Worm (Caenorhabditis elegans) whole organism, L4 larva: ENCODE data around the gene abcx-1.

Experiments
- F10B5.3 ChIP-seq: sonication (generic microtip); optimal IDR thresholded peaks from 2 replicates; lab custom pipeline; 2016; ENCODE audit warnings: mild to moderate bottlenecking, missing genetic modification characterization, missing compliant biosample characterization
- F37D6.2 ChIP-seq: sonication (generic microtip); optimal IDR thresholded peaks from 2 replicates; lab custom pipeline; 2016; ENCODE audit warnings: mild to moderate bottlenecking, missing genetic modification characterization, missing compliant biosample characterization
- F44E2.7 ChIP-seq: fragments of 200-800 bp; sonication (Bioruptor generic); IDR thresholded peaks from 2 replicates; pipeline ENCODE4 v2.1.2; 2022; ENCODE audit warnings: missing genetic modification characterization, missing compliant biosample characterization
- Y105C5A.15 ChIP-seq: fragments of 200-800 bp; sonication (Bioruptor generic); IDR thresholded peaks from 2 replicates; pipeline ENCODE4 v1.3.6; 2022; ENCODE audit warnings: missing genetic modification characterization, missing compliant biosample characterization
- Y48G9A.11 ChIP-seq: fragments of 200-800 bp; sonication (Bioruptor generic); IDR thresholded peaks from 2 replicates; pipeline ENCODE4 v1.3.6; 2022; ENCODE audit warnings: missing genetic modification reagents, missing genetic modification characterization, missing compliant biosample characterization
- Y5F2A.4 ChIP-seq: fragments of 200-800 bp; sonication (Bioruptor generic); optimal IDR thresholded peaks from 2 replicates; lab custom pipeline; 2018; ENCODE audit warnings: mild to moderate bottlenecking, missing genetic modification characterization, missing compliant biosample characterization
- aha-1 ChIP-seq: fragments of 150-350 bp; peaks from one replicate; lab custom pipeline; 2014; ENCODE audit warnings: missing biosample characterization, missing genetic modification characterization
- arid-1 ChIP-seq: fragments of 200-800 bp; sonication (Bioruptor generic); conservative IDR thresholded peaks from 2 replicates; pipeline ENCODE4 v1.3.6; 2022; ENCODE audit warnings: missing genetic modification reagents, missing genetic modification characterization, missing compliant biosample characterization
- daf-12 ChIP-seq: fragments of 150-350 bp; optimal IDR thresholded peaks from 2 replicates; lab custom pipeline; 2014; ENCODE audit warnings: missing biosample characterization, missing genetic modification reagents, missing genetic modification characterization
- daf-16 ChIP-seq, 3 experiments: sonication (generic microtip); optimal IDR thresholded peaks; 2 replicates each; lab custom pipeline; 2016 to 2017; ENCODE audit warnings: missing genetic modification characterization in 3 of 3, missing genetic modification reagents in 3 of 3, mild to moderate bottlenecking in 2 of 3, missing compliant biosample characterization in 2 of 3, missing biosample characterization in 1 of 3, moderate library complexity in 1 of 3
- daf-8 ChIP-seq: fragments of 200-800 bp; sonication (Bioruptor generic); IDR thresholded peaks from 2 replicates; pipeline ENCODE4 v1.3.6; 2022; ENCODE audit warnings: missing genetic modification characterization, missing compliant biosample characterization
- dmd-6 ChIP-seq: fragments of 200-800 bp; sonication (Bioruptor generic); IDR thresholded peaks from 2 replicates; pipeline ENCODE4 v1.3.6; 2022; ENCODE audit warnings: missing genetic modification reagents, missing genetic modification characterization, missing compliant biosample characterization
- dmd-8 ChIP-seq: fragments of 200-800 bp; sonication (Bioruptor generic); IDR thresholded peaks from 2 replicates; pipeline ENCODE4 v1.3.6; 2022; ENCODE audit warnings: missing genetic modification characterization, missing compliant biosample characterization
- dpl-1 ChIP-seq: fragments of 150-350 bp; optimal IDR thresholded peaks from 2 replicates; lab custom pipeline; 2014; ENCODE audit warnings: missing biosample characterization, missing genetic modification reagents, missing genetic modification characterization
- duxl-1 ChIP-seq: sonication (generic microtip); optimal IDR thresholded peaks from 2 replicates; lab custom pipeline; 2016; ENCODE audit warnings: mild to moderate bottlenecking, missing genetic modification characterization, moderate library complexity, missing compliant biosample characterization; ENCODE audit not compliant: poor library complexity
- dve-1 ChIP-seq: sonication (generic microtip); optimal IDR thresholded peaks from 2 replicates; lab custom pipeline; 2017; ENCODE audit warnings: antibody characterized with exemption, mild to moderate bottlenecking, missing genetic modification characterization, missing compliant biosample characterization; ENCODE audit not compliant: insufficient read depth
- egl-27 ChIP-seq: sonication (generic microtip); optimal IDR thresholded peaks from 3 replicates; lab custom pipeline; 2017; ENCODE audit warnings: missing biosample characterization, missing genetic modification reagents, missing genetic modification characterization
- egl-43 ChIP-seq: fragments of 200-800 bp; sonication (Bioruptor generic); IDR thresholded peaks from 2 replicates; pipeline ENCODE4 v1.3.6; 2022; ENCODE audit warnings: missing genetic modification reagents, missing genetic modification characterization, missing compliant biosample characterization
- fkh-10 ChIP-seq: fragments of 150-350 bp; optimal IDR thresholded peaks from 2 replicates; lab custom pipeline; 2014; ENCODE audit warnings: missing biosample characterization, missing genetic modification reagents, missing genetic modification characterization
- fos-1 ChIP-seq: fragments of 150-350 bp; optimal IDR thresholded peaks from 2 replicates; lab custom pipeline; 2014; ENCODE audit warnings: missing biosample characterization, missing genetic modification characterization
- hif-1 ChIP-seq, 2 experiments: sonication (generic microtip); optimal IDR thresholded peaks; 2 replicates each; lab custom pipeline; 2016 to 2017; ENCODE audit warnings: missing compliant biosample characterization in 2 of 2, missing genetic modification characterization in 2 of 2, missing genetic modification reagents in 2 of 2, missing genotype in 2 of 2, mild to moderate bottlenecking in 1 of 2
- hlh-30 ChIP-seq: sonication (generic microtip); optimal IDR thresholded peaks from 2 replicates; lab custom pipeline; 2017; ENCODE audit warnings: antibody characterized with exemption, mild to moderate bottlenecking, missing genetic modification characterization, missing compliant biosample characterization; ENCODE audit not compliant: insufficient read depth
- hmg-1.1 ChIP-seq: fragments of 200-800 bp; sonication (Bioruptor generic); IDR thresholded peaks from 2 replicates; pipeline ENCODE4 v1.3.6; 2022; ENCODE audit warnings: missing genetic modification reagents, missing genetic modification characterization, missing compliant biosample characterization
- lim-7 ChIP-seq: fragments of 200-800 bp; sonication (Bioruptor generic); IDR thresholded peaks from 2 replicates; pipeline ENCODE4 v1.3.6; 2022; ENCODE audit warnings: missing genetic modification characterization, missing compliant biosample characterization
- lin-1 ChIP-seq: fragments of 200-800 bp; sonication (Bioruptor generic); IDR thresholded peaks from 2 replicates; pipeline ENCODE4 v1.3.6; 2022; ENCODE audit warnings: missing genetic modification reagents, missing genetic modification characterization, missing compliant biosample characterization
- lin-13 ChIP-seq: fragments of 150-350 bp; optimal IDR thresholded peaks from 2 replicates; lab custom pipeline; 2014; ENCODE audit warnings: missing biosample characterization, missing genetic modification reagents, missing genetic modification characterization
- lin-15B ChIP-seq: fragments of 150-350 bp; sonication (generic microtip); optimal IDR thresholded peaks from 3 replicates; lab custom pipeline; 2014; ENCODE audit warnings: missing biosample characterization, missing genetic modification characterization
- lin-38 ChIP-seq: fragments of 200-800 bp; sonication (Bioruptor generic); IDR thresholded peaks from 2 replicates; pipeline ENCODE4 v1.3.6; 2022; ENCODE audit warnings: missing genetic modification reagents, missing genetic modification characterization, missing compliant biosample characterization
- lin-39 ChIP-seq: fragments of 150-350 bp; optimal IDR thresholded peaks from 2 replicates; lab custom pipeline; 2014; ENCODE audit warnings: missing biosample characterization, missing genetic modification reagents, missing genetic modification characterization
- lsy-2 ChIP-seq, 2 experiments: fragments of 150-350 bp in 1 of 2; sonication (generic microtip) in 1 of 2; optimal IDR thresholded peaks; 2 replicates each; lab custom pipeline; 2014 to 2017; ENCODE audit warnings: missing biosample characterization in 2 of 2, missing genetic modification characterization in 2 of 2
- madf-5 ChIP-seq, 2 experiments: fragments of 200-800 bp; sonication (Bioruptor generic); IDR thresholded peaks; 2 replicates each; pipeline ENCODE4 v1.3.6; 2022; ENCODE audit warnings: missing compliant biosample characterization in 2 of 2, missing genetic modification characterization in 2 of 2
- nhr-10 ChIP-seq: fragments of 150-350 bp; optimal IDR thresholded peaks from 2 replicates; lab custom pipeline; 2014; ENCODE audit warnings: missing biosample characterization, missing genetic modification characterization
- nhr-102 ChIP-seq: sonication (generic microtip); optimal IDR thresholded peaks from 2 replicates; lab custom pipeline; 2016; ENCODE audit warnings: mild to moderate bottlenecking, missing genetic modification characterization, moderate library complexity, missing compliant biosample characterization
- nhr-11 ChIP-seq: fragments of 150-350 bp; optimal IDR thresholded peaks from 2 replicates; lab custom pipeline; 2014; ENCODE audit warnings: missing biosample characterization, missing genetic modification characterization
- nhr-111 ChIP-seq: fragments of 200-800 bp; sonication (Bioruptor generic); optimal IDR thresholded peaks from 2 replicates; lab custom pipeline; 2018; ENCODE audit warnings: mild to moderate bottlenecking, missing genetic modification characterization, missing compliant biosample characterization
- nhr-25 ChIP-seq: sonication (generic microtip); optimal IDR thresholded peaks from 2 replicates; lab custom pipeline; 2017; ENCODE audit warnings: missing genetic modification characterization, mild to moderate bottlenecking, missing compliant biosample characterization, antibody characterized with exemption, moderate library complexity, borderline replicate concordance; ENCODE audit not compliant: insufficient read depth
- nhr-28 ChIP-seq: fragments of 150-350 bp; optimal IDR thresholded peaks from 2 replicates; lab custom pipeline; 2014; ENCODE audit warnings: missing biosample characterization, missing genetic modification characterization
- nhr-41 ChIP-seq: fragments of 200-800 bp; sonication (Bioruptor generic); IDR thresholded peaks from 2 replicates; pipeline ENCODE4 v1.3.6; 2022; ENCODE audit warnings: missing genetic modification reagents, missing genetic modification characterization, missing compliant biosample characterization
- nhr-42 ChIP-seq: fragments of 200-800 bp; sonication (Bioruptor generic); IDR thresholded peaks from 2 replicates; pipeline ENCODE4 v1.3.6; 2022; ENCODE audit warnings: missing genetic modification characterization, missing compliant biosample characterization
- nhr-48 ChIP-seq: sonication (generic microtip); optimal IDR thresholded peaks from 2 replicates; lab custom pipeline; 2016; ENCODE audit warnings: mild to moderate bottlenecking, missing genetic modification characterization, missing compliant biosample characterization
- nhr-6 ChIP-seq: fragments of 150-350 bp; optimal IDR thresholded peaks from 2 replicates; lab custom pipeline; 2014; ENCODE audit warnings: missing biosample characterization, missing genetic modification characterization
- pqm-1 ChIP-seq: sonication (generic microtip); optimal IDR thresholded peaks from 2 replicates; lab custom pipeline; 2017; ENCODE audit warnings: missing biosample characterization, missing genetic modification characterization
- rbr-2 ChIP-seq: sonication (generic microtip); optimal IDR thresholded peaks from 2 replicates; lab custom pipeline; 2016; ENCODE audit warnings: missing genotype, missing genetic modification characterization, missing compliant biosample characterization
- sdz-12 ChIP-seq: fragments of 200-800 bp; sonication (Bioruptor generic); optimal IDR thresholded peaks from 2 replicates; lab custom pipeline; 2018; ENCODE audit warnings: mild to moderate bottlenecking, missing genetic modification characterization, missing compliant biosample characterization
- skn-1 ChIP-seq: fragments of 150-350 bp; optimal IDR thresholded peaks from 2 replicates; lab custom pipeline; 2014; ENCODE audit warnings: missing biosample characterization, missing genetic modification characterization
- snpc-1.2 ChIP-seq: fragments of 200-800 bp; sonication (Bioruptor generic); IDR thresholded peaks from 2 replicates; pipeline ENCODE4 v1.3.6; 2022; ENCODE audit warnings: missing genetic modification reagents, missing genetic modification characterization, missing compliant biosample characterization
- snpc-4 ChIP-seq: fragments of 150-350 bp; optimal IDR thresholded peaks from 2 replicates; lab custom pipeline; 2014; ENCODE audit warnings: missing biosample characterization, missing genetic modification characterization
- spr-3 ChIP-seq: fragments of 200-800 bp; sonication (Bioruptor generic); optimal IDR thresholded peaks from 2 replicates; lab custom pipeline; 2018; ENCODE audit warnings: mild to moderate bottlenecking, missing genetic modification characterization, missing compliant biosample characterization
- zfp-2 ChIP-seq: sonication (generic microtip); optimal IDR thresholded peaks from 2 replicates; lab custom pipeline; 2016; ENCODE audit warnings: mild to moderate bottlenecking, missing genetic modification characterization, missing compliant biosample characterization
- zfp-3 ChIP-seq: fragments of 200-800 bp; sonication (Bioruptor generic); conservative IDR thresholded peaks from 2 replicates; pipeline ENCODE4 v1.3.6; 2022; ENCODE audit warnings: missing genetic modification reagents, missing genetic modification characterization, missing compliant biosample characterization
- zip-11 ChIP-seq: fragments of 200-800 bp; sonication (Bioruptor generic); IDR thresholded peaks from 2 replicates; pipeline ENCODE4 v1.3.6; 2022; ENCODE audit warnings: missing genetic modification characterization, missing compliant biosample characterization

Gene abcx-1

ce11 chrII:6489711-6490184 lies 42.2 kb upstream of the abcx-1 start, which contains the start of the genes snr-3 and rsp-5 (continued):
- TF ChIP-seq madf-5 (GFP tag; IDR thresholded peaks at IDR 0.05; lab: Robert Waterston, UW): no peak
- no peak for TF ChIP-seq egl-27 (tag; lab: Kevin White, UChicago)
- peak; percentile 81 for TF ChIP-seq dpl-1 (GFP tag; lab: Kevin White, UChicago)
- no peak for TF ChIP-seq egl-43 (GFP tag; lab: Robert Waterston, UW)
- no peak for TF ChIP-seq pqm-1
- TF ChIP-seq nhr-6 (tag; lab: Kevin White, UChicago): peak; percentile 83
- TF ChIP-seq zfp-2 (tag; lab: Kevin White, UChicago): peak; percentile 29
- TF ChIP-seq dmd-8 (GFP tag; lab: Robert Waterston, UW): no peak
- TF ChIP-seq arid-1: 0 out of 2 replicates have a peak, but pooled peaks have one; percentile 50
- no peak for TF ChIP-seq nhr-102 (tag; lab: Kevin White, UChicago)
- TF ChIP-seq lim-7: no peak
- TF ChIP-seq dve-1 (tag; lab: Kevin White, UChicago): peak; percentile 73
- TF ChIP-seq lsy-2 (tag; optimal IDR thresholded peaks at IDR 0.05; lab: Kevin White, UChicago): peak; percentile 92 to 99
- no peak for TF ChIP-seq nhr-10 (tag; lab: Kevin White, UChicago)
- no peak for TF ChIP-seq spr-3 (GFP tag; lab: Kevin White, UChicago)
- TF ChIP-seq nhr-41: no peak
- no peak for TF ChIP-seq F44E2.7
- TF ChIP-seq fos-1 (tag; lab: Kevin White, UChicago): no peak
- peak; percentile 29; the same call in 1 of the 2 replicates for TF ChIP-seq dmd-6 (GFP tag; lab: Robert Waterston, UW)
- no peak for TF ChIP-seq daf-12 (tag; lab: Kevin White, UChicago)
- no peak for TF ChIP-seq daf-16 (GFP tag; optimal IDR thresholded peaks at IDR 0.05; lab: Kevin White, UChicago)
- peak; percentile 40 for TF ChIP-seq daf-16 (tag; optimal IDR thresholded peaks at IDR 0.05; lab: Kevin White, UChicago)
- TF ChIP-seq hif-1 (tag; optimal IDR thresholded peaks at IDR 0.05; lab: Kevin White, UChicago): peak in 1 of 2 experiments; percentile 50
- no peak for TF ChIP-seq lin-1 (GFP tag; lab: Robert Waterston, UW)
- TF ChIP-seq zip-11 (GFP tag; lab: Robert Waterston, UW): no peak
- TF ChIP-seq nhr-11 (tag; lab: Kevin White, UChicago): peak; percentile 30
- no peak for TF ChIP-seq nhr-42 (GFP tag; lab: Robert Waterston, UW)
- TF ChIP-seq Y5F2A.4 (GFP tag; lab: Kevin White, UChicago): no peak
- no peak; the same call in 1 of the 2 replicates for TF ChIP-seq snpc-1.2 (GFP tag; lab: Robert Waterston, UW)
- peak; percentile 76 for TF ChIP-seq hlh-30 (tag; lab: Kevin White, UChicago)
- no peak for TF ChIP-seq skn-1 (tag; lab: Kevin White, UChicago)
- TF ChIP-seq lin-39 (tag; lab: Kevin White, UChicago): no peak
- TF ChIP-seq daf-8 (GFP tag; lab: Robert Waterston, UW): no peak
- peak; percentile 72 for TF ChIP-seq lin-38 (GFP tag; lab: Robert Waterston, UW)
- peak; percentile 95 for TF ChIP-seq aha-1
- TF ChIP-seq duxl-1: peak; percentile 24
- no peak for TF ChIP-seq sdz-12
- no peak for TF ChIP-seq nhr-48 (tag; lab: Kevin White, UChicago)
- TF ChIP-seq lin-13: peak; percentile 53
- no peak for TF ChIP-seq snpc-4 (tag; lab: Kevin White, UChicago)
- no peak for TF ChIP-seq zfp-3 (GFP tag; lab: Robert Waterston, UW)
- peak; percentile 7 for TF ChIP-seq fkh-10 (GFP tag; lab: Kevin White, UChicago)
- TF ChIP-seq lin-15B (tag; lab: Kevin White, UChicago): no peak
- peak; percentile 61 for TF ChIP-seq nhr-25 (tag; lab: Kevin White, UChicago)
- TF ChIP-seq Y48G9A.11: no peak
- no peak for TF ChIP-seq Y105C5A.15 (GFP tag; lab: Robert Waterston, UW)
- no peak for TF ChIP-seq nhr-111 (GFP tag; lab: Kevin White, UChicago)
- peak; percentile 36 for TF ChIP-seq rbr-2 (tag; lab: Kevin White, UChicago)
- peak; percentile 47; the same call in 1 of the 2 replicates for TF ChIP-seq hmg-1.1 (GFP tag; lab: Robert Waterston, UW)
- no peak for TF ChIP-seq F37D6.2 (tag; lab: Kevin White, UChicago)
- TF ChIP-seq F10B5.3 (tag; lab: Kevin White, UChicago): no peak
- TF ChIP-seq nhr-28 (tag; lab: Kevin White, UChicago): peak; percentile 58
